Worm (Caenorhabditis elegans) whole organism, young adult: ENCODE data around the gene srab-6.

Experiments
- B0336.3 ChIP-seq: fragments of 200-800 bp; sonication (Bioruptor generic); IDR thresholded peaks from 2 replicates; pipeline ENCODE4 v1.3.6; 2022; ENCODE audit warnings: missing genetic modification characterization, missing compliant biosample characterization
- C06A6.2 ChIP-seq: fragments of 200-800 bp; sonication (Bioruptor generic); conservative IDR thresholded peaks from 2 replicates; pipeline ENCODE4 v1.3.6; 2022; ENCODE audit warnings: missing genetic modification characterization, missing compliant biosample characterization
- F22D6.2 ChIP-seq: sonication (generic microtip); optimal IDR thresholded peaks from 2 replicates; lab custom pipeline; 2016; ENCODE audit warnings: mild to moderate bottlenecking, missing genetic modification characterization, missing compliant biosample characterization
- F37B4.10 ChIP-seq: fragments of 200-800 bp; sonication (Bioruptor generic); IDR thresholded peaks from 2 replicates; pipeline ENCODE4 v1.3.6; 2022; ENCODE audit warnings: missing genetic modification characterization, missing compliant biosample characterization
- F39B2.1 ChIP-seq: fragments of 200-800 bp; sonication (Bioruptor generic); IDR thresholded peaks from 2 replicates; pipeline ENCODE4 v1.3.6; 2022; ENCODE audit warnings: missing genetic modification reagents, missing genetic modification characterization, missing compliant biosample characterization
- F49E8.2 ChIP-seq: sonication (generic microtip); optimal IDR thresholded peaks from 3 replicates; lab custom pipeline; 2017; ENCODE audit warnings: missing genetic modification characterization, mild to moderate bottlenecking, missing compliant biosample characterization, antibody characterized with exemption, moderate library complexity; ENCODE audit not compliant: insufficient read depth
- F57C9.4 ChIP-seq: sonication (generic microtip); optimal IDR thresholded peaks from 2 replicates; lab custom pipeline; 2017; ENCODE audit warnings: mild to moderate bottlenecking, missing genetic modification characterization, missing compliant biosample characterization
- Y67H2A.10 ChIP-seq: fragments of 200-800 bp; sonication (Bioruptor generic); conservative IDR thresholded peaks from 2 replicates; pipeline ENCODE4 v1.3.6; 2022; ENCODE audit warnings: missing genetic modification reagents, missing genetic modification characterization, missing compliant biosample characterization
- akir-1 ChIP-seq: fragments of 200-800 bp; sonication (Bioruptor generic); optimal IDR thresholded peaks from 2 replicates; lab custom pipeline; 2018; ENCODE audit warnings: mild to moderate bottlenecking, missing genetic modification characterization, moderate library complexity, missing compliant biosample characterization
- ama-1 ChIP-seq, 3 experiments: fragments of 150-350 bp in 1 of 3; sonication (generic microtip) in 2 of 3; optimal IDR thresholded peaks; 2 replicates each; lab custom pipeline; 2014 to 2018; ENCODE audit warnings: missing biosample characterization in 2 of 3, missing genetic modification characterization in 2 of 3, missing genetic modification reagents in 2 of 3
- atf-7 ChIP-seq: sonication (generic microtip); optimal IDR thresholded peaks from 2 replicates; lab custom pipeline; 2017; ENCODE audit warnings: mild to moderate bottlenecking, missing genetic modification characterization, missing compliant biosample characterization
- ceh-100 ChIP-seq: fragments of 200-800 bp; sonication (Bioruptor generic); IDR thresholded peaks from 2 replicates; pipeline ENCODE4 v1.3.6; 2022; ENCODE audit warnings: missing genetic modification reagents, missing genetic modification characterization, missing compliant biosample characterization
- ceh-58 ChIP-seq: fragments of 200-800 bp; sonication (Bioruptor generic); IDR thresholded peaks from 2 replicates; pipeline ENCODE4 v1.3.6; 2022; ENCODE audit warnings: missing genetic modification characterization, missing compliant biosample characterization
- ceh-91 ChIP-seq: fragments of 200-800 bp; sonication (Bioruptor generic); IDR thresholded peaks from 2 replicates; pipeline ENCODE4 v1.3.6; 2022; ENCODE audit warnings: missing genetic modification reagents, missing genetic modification characterization, missing compliant biosample characterization
- die-1 ChIP-seq: sonication (generic microtip); optimal IDR thresholded peaks from 2 replicates; lab custom pipeline; 2016; ENCODE audit warnings: missing genotype, mild to moderate bottlenecking, missing genetic modification characterization, missing compliant biosample characterization
- dox-1 ChIP-seq: fragments of 200-800 bp; sonication (Bioruptor generic); IDR thresholded peaks from 2 replicates; pipeline ENCODE4 v1.3.6; 2022; ENCODE audit warnings: missing genetic modification reagents, missing genetic modification characterization, missing compliant biosample characterization
- dpff-1 ChIP-seq: sonication (generic microtip); optimal IDR thresholded peaks from 2 replicates; lab custom pipeline; 2017; ENCODE audit warnings: mild to moderate bottlenecking, missing genetic modification characterization, missing compliant biosample characterization
- egl-44 ChIP-seq: fragments of 200-800 bp; sonication (Bioruptor generic); IDR thresholded peaks from 2 replicates; pipeline ENCODE4 v1.3.6; 2022; ENCODE audit warnings: missing genetic modification reagents, missing genetic modification characterization, missing compliant biosample characterization
- fkh-3 ChIP-seq: sonication (generic microtip); optimal IDR thresholded peaks from 2 replicates; lab custom pipeline; 2016; ENCODE audit warnings: mild to moderate bottlenecking, missing genetic modification characterization, missing compliant biosample characterization
- hlh-26 ChIP-seq: fragments of 200-800 bp; sonication (Bioruptor generic); conservative IDR thresholded peaks from 2 replicates; pipeline ENCODE4 v1.3.6; 2022; ENCODE audit warnings: missing genetic modification reagents, missing genetic modification characterization, missing compliant biosample characterization
- hmg-1.2 ChIP-seq: fragments of 200-800 bp; sonication (Bioruptor generic); IDR thresholded peaks from 2 replicates; pipeline ENCODE4 v1.3.6; 2022; ENCODE audit warnings: missing genetic modification reagents, missing genetic modification characterization, missing compliant biosample characterization
- lsl-1 ChIP-seq: fragments of 200-800 bp; sonication (Bioruptor generic); optimal IDR thresholded peaks from 2 replicates; lab custom pipeline; 2018; ENCODE audit warnings: mild to moderate bottlenecking, missing genetic modification characterization, moderate library complexity, missing compliant biosample characterization
- lsy-27 ChIP-seq: sonication (generic microtip); optimal IDR thresholded peaks from 2 replicates; lab custom pipeline; 2017; ENCODE audit warnings: missing genetic modification characterization, mild to moderate bottlenecking, missing compliant biosample characterization, antibody characterized with exemption, missing genotype, borderline replicate concordance; ENCODE audit not compliant: insufficient read depth
- madf-10 ChIP-seq: sonication (generic microtip); optimal IDR thresholded peaks from 2 replicates; lab custom pipeline; 2016; ENCODE audit warnings: mild to moderate bottlenecking, missing genetic modification characterization, missing compliant biosample characterization
- madf-6 ChIP-seq: fragments of 200-800 bp; sonication (Bioruptor generic); IDR thresholded peaks from 2 replicates; pipeline ENCODE4 v1.3.6; 2022; ENCODE audit warnings: missing genetic modification reagents, missing genetic modification characterization, missing compliant biosample characterization
- mcd-1 ChIP-seq: fragments of 200-800 bp; sonication (Bioruptor generic); IDR thresholded peaks from 2 replicates; pipeline ENCODE4 v1.3.6; 2022; ENCODE audit warnings: missing genetic modification reagents, missing genetic modification characterization, missing compliant biosample characterization
- pbrm-1 ChIP-seq: fragments of 200-800 bp; sonication (Bioruptor generic); IDR thresholded peaks from 2 replicates; pipeline ENCODE4 v1.3.6; 2022; ENCODE audit warnings: missing genetic modification reagents, missing genetic modification characterization, missing compliant biosample characterization
- sdz-38 ChIP-seq: sonication (generic microtip); optimal IDR thresholded peaks from 2 replicates; lab custom pipeline; 2016; ENCODE audit warnings: missing genotype, missing genetic modification characterization, missing compliant biosample characterization
- snpc-4 ChIP-seq, 5 experiments: fragments of 150-350 bp in 1 of 5; sonication (generic microtip) in 4 of 5; optimal IDR thresholded peaks; 2 replicates each; lab custom pipeline; 2014 to 2018; ENCODE audit warnings: missing genetic modification characterization in 5 of 5, missing biosample characterization in 3 of 5, antibody characterized with exemption in 2 of 5, mild to moderate bottlenecking in 2 of 5, missing compliant biosample characterization in 2 of 5, missing genotype in 2 of 5, moderate library complexity in 2 of 5, missing genetic modification reagents in 1 of 5
- tbx-9 ChIP-seq: sonication (generic microtip); optimal IDR thresholded peaks from 2 replicates; lab custom pipeline; 2016; ENCODE audit warnings: borderline replicate concordance, missing genetic modification characterization, inconsistent platforms, missing compliant biosample characterization
- zfh-2 ChIP-seq: fragments of 200-800 bp; sonication (Bioruptor generic); conservative IDR thresholded peaks from 2 replicates; pipeline ENCODE4 v1.3.6; 2022; ENCODE audit warnings: missing genetic modification reagents, missing genetic modification characterization, missing compliant biosample characterization
- ztf-6 ChIP-seq: fragments of 200-800 bp; sonication (Bioruptor generic); IDR thresholded peaks from 2 replicates; pipeline ENCODE4 v1.3.6; 2022; ENCODE audit warnings: missing genetic modification reagents, missing genetic modification characterization, missing compliant biosample characterization

The srab-6 gene

DNA sequence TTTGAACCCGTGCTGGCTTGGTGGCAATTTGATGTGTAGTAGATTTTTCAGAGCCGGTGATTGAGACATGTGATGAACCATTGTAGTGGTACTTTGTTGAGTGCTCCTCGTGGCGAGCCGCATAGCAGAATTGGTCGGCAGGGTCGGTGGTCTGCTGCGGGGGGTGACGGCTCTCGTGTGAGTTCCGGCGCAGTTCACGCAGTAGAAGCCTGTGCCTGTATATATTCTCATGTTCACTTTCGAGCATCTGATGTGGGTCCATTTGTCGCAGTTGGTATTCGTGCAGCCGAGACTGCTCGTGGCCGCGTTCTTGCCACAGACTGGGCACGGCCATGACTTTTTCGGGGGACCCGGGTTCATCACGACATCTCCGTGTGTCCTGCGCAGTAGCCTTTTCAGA, 10.5 kb upstream of the srab-6 start:
- TF ChIP-seq ztf-6 (GFP tag; lab: Robert Waterston, UW) (no peak), zfh-2 (peak; percentile 67), dpff-1 (tag; lab: Kevin White, UChicago) (no peak)

- no peak for TF ChIP-seq dox-1 (GFP tag; lab: Robert Waterston, UW)
- TF ChIP-seq Y67H2A.10: no peak
- no peak for TF ChIP-seq fkh-3
- TF ChIP-seq lsl-1 (GFP tag; lab: Kevin White, UChicago): no peak
- no peak for TF ChIP-seq F39B2.1 (GFP tag; lab: Robert Waterston, UW)
- no peak for TF ChIP-seq F22D6.2 (tag; lab: Kevin White, UChicago)
- TF ChIP-seq tbx-9 (tag; lab: Kevin White, UChicago): no peak
Observed at ce11 chrV:3159252-3159651, 7.5 kb upstream of the srab-6 start, which contains the start of gene C36C5.12. C36C5.12 (minus strand) TSS chrV:3159352.

DNA sequence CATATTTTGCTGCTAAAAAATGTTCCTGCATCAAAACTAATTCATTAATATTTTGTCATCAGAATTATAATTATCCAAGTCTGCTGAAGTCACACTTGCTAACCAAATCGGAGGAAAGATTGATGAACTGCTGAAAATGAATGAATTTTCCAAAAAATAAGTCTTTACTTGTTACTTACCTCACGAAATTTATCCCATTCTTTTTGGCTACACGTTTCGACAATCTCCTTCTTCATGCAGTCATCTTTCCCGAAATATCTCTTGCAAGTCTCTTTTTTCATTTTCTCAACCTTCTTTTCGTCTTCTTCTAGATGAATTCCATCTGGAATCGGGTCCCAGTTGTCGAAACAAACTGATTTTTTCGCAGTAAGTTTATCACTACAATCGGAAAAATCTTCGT, 6.6 kb upstream of the srab-6 start:
- TF ChIP-seq die-1 (tag; lab: Kevin White, UChicago): no peak
- no peak for TF ChIP-seq ceh-58 (GFP tag; lab: Robert Waterston, UW)
- TF ChIP-seq F49E8.2: no peak
- TF ChIP-seq B0336.3 (GFP tag; lab: Robert Waterston, UW): no peak
- TF ChIP-seq ceh-91 (GFP tag; lab: Robert Waterston, UW): no peak
- TF ChIP-seq lsy-27 (tag; lab: Kevin White, UChicago): no peak
- TF ChIP-seq snpc-4 (GFP tag; optimal IDR thresholded peaks at IDR 0.05; lab: Kevin White, UChicago): no peak
- TF ChIP-seq snpc-4 (tag; optimal IDR thresholded peaks at IDR 0.05; lab: Kevin White, UChicago): no peak
- TF ChIP-seq Y67H2A.10: no peak
- TF ChIP-seq hmg-1.2: no peak
- TF ChIP-seq hlh-26 (GFP tag; lab: Robert Waterston, UW): no peak
- TF ChIP-seq madf-6 (GFP tag; lab: Robert Waterston, UW): no peak
- no peak for TF ChIP-seq F57C9.4 (tag; lab: Kevin White, UChicago)
- no peak for TF ChIP-seq akir-1 (GFP tag; lab: Kevin White, UChicago)
- TF ChIP-seq, all 124 proteins: peak for 0

ce11 chrV:3156786-3157185, 5.0 kb upstream of the srab-6 start, which contains the start of gene exh-1:
exh-1 (plus strand) TSS chrV:3157086.
- TF ChIP-seq lsy-27 (tag; lab: Kevin White, UChicago) (no peak), atf-7 (tag; lab: Kevin White, UChicago) (no peak), sdz-38 (tag; lab: Kevin White, UChicago) (no peak)

- TF ChIP-seq mcd-1 (GFP tag; lab: Robert Waterston, UW) (no peak), dpff-1 (tag; lab: Kevin White, UChicago) (no peak), ceh-100 (GFP tag; lab: Robert Waterston, UW) (no peak), ceh-91 (GFP tag; lab: Robert Waterston, UW) (no peak), ama-1 (optimal IDR thresholded peaks at IDR 0.05; lab: Kevin White, UChicago) (no peak), ama-1 (GFP tag; optimal IDR thresholded peaks at IDR 0.05; lab: Kevin White, UChicago) (no peak), dox-1 (GFP tag; lab: Robert Waterston, UW) (no peak), C06A6.2 (no peak), F37B4.10 (GFP tag; lab: Robert Waterston, UW) (no peak), fkh-3 (no peak), egl-44 (GFP tag; lab: Robert Waterston, UW) (no peak), F39B2.1 (GFP tag; lab: Robert Waterston, UW) (no peak), madf-10 (tag; lab: Kevin White, UChicago) (no peak), pbrm-1 (GFP tag; lab: Robert Waterston, UW) (no peak)
Observed at ce11 chrV:3155072-3155471, 3.3 kb upstream of the srab-6 start, which contains the start of gene srab-7. srab-7 (minus strand) TSS chrV:3155172.
